Worm (Caenorhabditis elegans) whole organism, mixed stage, embryonic: ENCODE data around the gene rpoa-49.

ENCODE experiments used
- ceh-39 ChIP-seq: fragments of 150-350 bp; optimal IDR thresholded peaks from 2 replicates; lab custom pipeline; 2014; ENCODE audit warnings: missing biosample characterization, missing genetic modification characterization
- ceh-43 ChIP-seq: fragments of 200-800 bp; sonication (Bioruptor generic); optimal IDR thresholded peaks from 2 replicates; lab custom pipeline; 2018; ENCODE audit warnings: mild to moderate bottlenecking, missing genetic modification characterization, moderate library complexity, missing compliant biosample characterization
- elt-3 ChIP-seq: fragments of 150-350 bp; optimal IDR thresholded peaks from 2 replicates; lab custom pipeline; 2014; ENCODE audit warnings: missing biosample characterization, missing genetic modification characterization
- lsy-2 ChIP-seq: fragments of 150-350 bp; optimal IDR thresholded peaks from 2 replicates; lab custom pipeline; 2014; ENCODE audit warnings: missing biosample characterization, missing genetic modification characterization
- nhr-76 ChIP-seq: sonication (generic microtip); optimal IDR thresholded peaks from 2 replicates; lab custom pipeline; 2017; ENCODE audit warnings: missing biosample characterization, missing genetic modification characterization
- sptf-1 ChIP-seq: sonication (generic microtip); optimal IDR thresholded peaks from 2 replicates; lab custom pipeline; 2017; ENCODE audit warnings: mild to moderate bottlenecking, missing genetic modification characterization, moderate library complexity, missing compliant biosample characterization

DNA sequence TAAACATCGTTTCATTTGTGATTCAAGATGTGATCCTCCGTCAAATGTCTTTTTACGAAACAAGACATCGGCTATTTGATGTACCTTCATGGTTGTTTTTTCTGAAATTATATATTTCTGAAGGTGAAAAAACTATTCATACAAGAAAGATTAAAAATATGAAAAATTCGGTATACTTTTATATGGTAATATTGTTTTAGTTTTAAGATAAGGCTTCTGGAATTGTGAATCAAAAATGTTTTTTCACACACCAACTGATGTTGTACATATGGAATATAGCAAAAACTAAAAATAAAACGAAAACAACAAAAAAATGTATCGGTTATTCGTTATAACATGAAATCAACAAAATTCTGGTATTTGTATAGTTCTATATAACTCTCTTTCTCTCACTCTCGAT is 7.6 kb upstream of the rpoa-49 start, which contains the start of gene F23F1.6:
- no peak for TF ChIP-seq elt-3
- no peak for TF ChIP-seq ceh-43 (GFP tag; lab: Kevin White, UChicago)
- no peak for TF ChIP-seq ceh-39 (tag; lab: Kevin White, UChicago)
- no peak for TF ChIP-seq sptf-1 (tag; lab: Kevin White, UChicago)
- no peak for TF ChIP-seq nhr-76 (tag; lab: Kevin White, UChicago)
- no peak for TF ChIP-seq lsy-2 (tag; lab: Kevin White, UChicago)
